Worm (Caenorhabditis elegans) whole organism, mixed stage, embryonic: ENCODE data around the gene srlf-24.
"Not testable (repeated sequence)": the region's sequence is repeated elsewhere in the genome, so short reads cannot be mapped to it uniquely, and the experiment has no call there.

Source experiments
- bed-3 ChIP-seq: fragments of 200-800 bp; sonication (Bioruptor generic); optimal IDR thresholded peaks from 3 replicates; lab custom pipeline; 2018; ENCODE audit warnings: mild to moderate bottlenecking, missing genetic modification characterization, moderate library complexity, missing compliant biosample characterization
- ceh-43 ChIP-seq: fragments of 200-800 bp; sonication (Bioruptor generic); optimal IDR thresholded peaks from 2 replicates; lab custom pipeline; 2018; ENCODE audit warnings: mild to moderate bottlenecking, missing genetic modification characterization, moderate library complexity, missing compliant biosample characterization
- lin-13 ChIP-seq: fragments of 150-350 bp; optimal IDR thresholded peaks from 2 replicates; lab custom pipeline; 2014; ENCODE audit warnings: missing biosample characterization, missing genetic modification characterization
- nhr-12 ChIP-seq: fragments of 150-350 bp; optimal IDR thresholded peaks from 2 replicates; lab custom pipeline; 2014; ENCODE audit warnings: missing biosample characterization, missing genetic modification characterization
- nhr-28 ChIP-seq: fragments of 150-350 bp; optimal IDR thresholded peaks from 2 replicates; lab custom pipeline; 2014; ENCODE audit warnings: missing biosample characterization, missing genetic modification characterization
- pha-4 ChIP-seq: fragments of 150-350 bp; optimal IDR thresholded peaks from 2 replicates; lab custom pipeline; 2018; ENCODE audit warnings: missing biosample characterization, missing genetic modification reagents, missing genetic modification characterization
- snpc-4 ChIP-seq: fragments of 150-350 bp; optimal IDR thresholded peaks from 2 replicates; lab custom pipeline; 2014; ENCODE audit warnings: missing biosample characterization, missing genetic modification characterization
- sptf-1 ChIP-seq: sonication (generic microtip); optimal IDR thresholded peaks from 2 replicates; lab custom pipeline; 2017; ENCODE audit warnings: mild to moderate bottlenecking, missing genetic modification characterization, moderate library complexity, missing compliant biosample characterization
- ztf-11 ChIP-seq: fragments of 150-350 bp; optimal IDR thresholded peaks from 2 replicates; lab custom pipeline; 2014; ENCODE audit warnings: missing biosample characterization, missing genetic modification characterization

- TF ChIP-seq nhr-28 (tag; lab: Kevin White, UChicago); sptf-1 (tag; lab: Kevin White, UChicago); ztf-11; lin-13 (tag; lab: Kevin White, UChicago); pha-4 (tag; lab: Kevin White, UChicago); nhr-12; snpc-4 (tag; lab: Kevin White, UChicago); bed-3 (GFP tag; lab: Kevin White, UChicago); ceh-43 (GFP tag; lab: Kevin White, UChicago): not testable (repeated sequence)
Measured at ce11 chrIV:11154425-11155114, 48.9 kb upstream of the srlf-24 start, which contains the start of gene C08F8.3.
